Fruit fly (Drosophila melanogaster) whole organism, embryonic: ENCODE measurements around the gene CG5171.

Experiments used
- Aef1 ChIP-seq: fragments of 200-800 bp; sonication (Bioruptor generic); IDR thresholded peaks from 3 replicates; pipeline ENCODE4 v1.3.6; 2022; ENCODE audit warnings: missing biosample characterization, missing genetic modification characterization
- Atf6 ChIP-seq: fragments of 200-800 bp; sonication (Bioruptor generic); IDR thresholded peaks from 2 replicates; pipeline ENCODE4 v1.3.6; 2022; ENCODE audit warnings: missing biosample characterization, missing genetic modification characterization
- B-H2 ChIP-seq: fragments of 200-800 bp; sonication (Bioruptor generic); optimal IDR thresholded peaks from 2 replicates; lab custom pipeline; 2018; ENCODE audit warnings: missing biosample characterization, mild to moderate bottlenecking, missing genetic modification characterization
- CG10321 ChIP-seq: fragments of 200-800 bp; sonication (Bioruptor generic); IDR thresholded peaks from 2 replicates; pipeline ENCODE4 v1.3.6; 2022; ENCODE audit warnings: missing biosample characterization, missing genetic modification characterization
- CG10543 ChIP-seq: fragments of 200-800 bp; sonication (Bioruptor generic); optimal IDR thresholded peaks from 3 replicates; lab custom pipeline; 2017; ENCODE audit warnings: missing biosample characterization, mild to moderate bottlenecking, missing genetic modification characterization, moderate library complexity
- CG11560 ChIP-seq: fragments of 200-800 bp; sonication (Bioruptor generic); IDR thresholded peaks from 3 replicates; pipeline ENCODE4 v1.3.6; 2022; ENCODE audit warnings: missing biosample characterization, missing genetic modification characterization
- CG14667 ChIP-seq: fragments of 200-800 bp; sonication (Bioruptor generic); IDR thresholded peaks from 2 replicates; pipeline ENCODE4 v1.3.6; 2022; ENCODE audit warnings: missing biosample characterization, missing genetic modification characterization
- CG15696 ChIP-seq: fragments of 200-800 bp; sonication (Bioruptor generic); optimal IDR thresholded peaks from 2 replicates; lab custom pipeline; 2019; ENCODE audit warnings: missing biosample characterization, mild to moderate bottlenecking, missing genetic modification characterization, moderate library complexity
- CG17385 ChIP-seq: fragments of 200-800 bp; sonication (Bioruptor generic); optimal IDR thresholded peaks from 3 replicates; lab custom pipeline; 2018; ENCODE audit warnings: missing biosample characterization, mild to moderate bottlenecking, missing genetic modification characterization
- CG18619 ChIP-seq: fragments of 200-800 bp; sonication (Bioruptor generic); optimal IDR thresholded peaks from 3 replicates; lab custom pipeline; 2017; ENCODE audit warnings: missing biosample characterization, mild to moderate bottlenecking, missing genetic modification characterization
- CG4424 ChIP-seq: fragments of 200-800 bp; sonication (Bioruptor generic); optimal IDR thresholded peaks from 3 replicates; lab custom pipeline; 2016; ENCODE audit warnings: missing biosample characterization, missing genetic modification characterization
- CG4707 ChIP-seq: fragments of 200-800 bp; sonication (Bioruptor generic); optimal IDR thresholded peaks from 2 replicates; lab custom pipeline; 2018; ENCODE audit warnings: missing biosample characterization, mild to moderate bottlenecking, missing genetic modification characterization, moderate library complexity
- CG6813 ChIP-seq: fragments of 200-800 bp; sonication (Bioruptor generic); optimal IDR thresholded peaks from 2 replicates; lab custom pipeline; 2017; ENCODE audit warnings: missing biosample characterization, missing genetic modification characterization, mild to moderate bottlenecking, moderate library complexity, missing genetic modification reagents
- CG6854 ChIP-seq: fragments of 200-800 bp; sonication (Bioruptor generic); optimal IDR thresholded peaks from 3 replicates; lab custom pipeline; 2017; ENCODE audit warnings: missing biosample characterization, mild to moderate bottlenecking, missing genetic modification characterization
- CG7745 ChIP-seq: fragments of 200-800 bp; sonication (Bioruptor generic); optimal IDR thresholded peaks from 2 replicates; lab custom pipeline; 2018; ENCODE audit warnings: missing biosample characterization, mild to moderate bottlenecking, missing genetic modification characterization, moderate library complexity
- CoRest ChIP-seq: fragments of 200-800 bp; sonication (Bioruptor generic); optimal IDR thresholded peaks from 3 replicates; lab custom pipeline; 2018; ENCODE audit warnings: missing biosample characterization, mild to moderate bottlenecking, missing genetic modification characterization, moderate library complexity
- Elba2 ChIP-seq: fragments of 200-800 bp; sonication (Bioruptor generic); optimal IDR thresholded peaks from 3 replicates; lab custom pipeline; 2016; ENCODE audit warnings: missing biosample characterization, missing genetic modification characterization
- Ets97D ChIP-seq: fragments of 200-800 bp; sonication (Bioruptor generic); optimal IDR thresholded peaks from 3 replicates; lab custom pipeline; 2016; ENCODE audit warnings: missing biosample characterization, missing genetic modification characterization
- GATAe ChIP-seq: fragments of 200-800 bp; sonication (Bioruptor generic); conservative IDR thresholded peaks from 2 replicates; pipeline ENCODE4 v1.3.6; 2022; ENCODE audit warnings: missing biosample characterization, missing genetic modification characterization
- HLH3B ChIP-seq: fragments of 200-800 bp; sonication (Bioruptor generic); IDR thresholded peaks from 2 replicates; pipeline ENCODE4 v1.3.6; 2022; ENCODE audit warnings: missing biosample characterization, missing genetic modification characterization
- Jarid2 ChIP-seq: fragments of 200-800 bp; sonication (Bioruptor generic); optimal IDR thresholded peaks from 3 replicates; lab custom pipeline; 2017; ENCODE audit warnings: mild to moderate bottlenecking, missing biosample characterization, missing genetic modification reagents, missing genetic modification characterization
- Lhr ChIP-seq: fragments of 200-800 bp; sonication (Bioruptor generic); optimal IDR thresholded peaks from 3 replicates; lab custom pipeline; 2017; ENCODE audit warnings: mild to moderate bottlenecking, missing biosample characterization, missing genetic modification reagents, missing genetic modification characterization
- MTF-1 ChIP-seq: fragments of 200-800 bp; sonication (Bioruptor generic); optimal IDR thresholded peaks from 2 replicates; lab custom pipeline; 2018; ENCODE audit warnings: missing biosample characterization, mild to moderate bottlenecking, missing genetic modification characterization, borderline replicate concordance
- Mes4 ChIP-seq: fragments of 200-800 bp; sonication (Bioruptor generic); optimal IDR thresholded peaks from 2 replicates; lab custom pipeline; 2016; ENCODE audit warnings: missing biosample characterization, missing genetic modification characterization
- Nf-YA ChIP-seq: fragments of 200-800 bp; sonication (Bioruptor generic); IDR thresholded peaks from 2 replicates; pipeline ENCODE4 v1.3.6; 2022; ENCODE audit warnings: missing biosample characterization, missing genetic modification characterization
- TFAM ChIP-seq: fragments of 200-800 bp; sonication (Bioruptor generic); optimal IDR thresholded peaks from 2 replicates; lab custom pipeline; 2017; ENCODE audit warnings: missing biosample characterization, missing genetic modification characterization, inconsistent platforms
- Usf ChIP-seq: fragments of 200-800 bp; sonication (Bioruptor generic); optimal IDR thresholded peaks from 2 replicates; lab custom pipeline; 2017; ENCODE audit warnings: missing genotype, missing biosample characterization, missing genetic modification characterization
- ci ChIP-seq: fragments of 200-800 bp; sonication (Bioruptor generic); IDR thresholded peaks from 3 replicates; pipeline ENCODE4 v1.3.6; 2022; ENCODE audit warnings: missing biosample characterization, missing genetic modification characterization
- dimm ChIP-seq: fragments of 200-800 bp; sonication (Bioruptor generic); IDR thresholded peaks from 2 replicates; pipeline ENCODE4 v1.3.6; 2022; ENCODE audit warnings: missing biosample characterization, missing genetic modification characterization
- dmrt99B ChIP-seq: fragments of 200-800 bp; sonication (Bioruptor generic); optimal IDR thresholded peaks from 2 replicates; lab custom pipeline; 2018; ENCODE audit warnings: missing biosample characterization, mild to moderate bottlenecking, missing genetic modification characterization, moderate library complexity
- dysf ChIP-seq: fragments of 200-800 bp; sonication (Bioruptor generic); IDR thresholded peaks from 3 replicates; pipeline ENCODE4 v1.3.6; 2022; ENCODE audit warnings: missing biosample characterization, missing genetic modification characterization
- esg ChIP-seq: fragments of 200-800 bp; sonication (Bioruptor generic); conservative IDR thresholded peaks from 2 replicates; pipeline ENCODE4 v1.3.6; 2022; ENCODE audit warnings: missing biosample characterization, missing genetic modification characterization
- fd102C ChIP-seq: fragments of 200-800 bp; sonication (Bioruptor generic); optimal IDR thresholded peaks from 2 replicates; lab custom pipeline; 2018; ENCODE audit warnings: missing biosample characterization, mild to moderate bottlenecking, missing genetic modification characterization, moderate library complexity
- grau ChIP-seq: fragments of 200-800 bp; optimal IDR thresholded peaks from 3 replicates; lab custom pipeline; 2019; ENCODE audit warnings: missing biosample characterization, mild to moderate bottlenecking, missing genetic modification characterization, moderate library complexity
- jigr1 ChIP-seq: fragments of 200-800 bp; sonication (Bioruptor generic); IDR thresholded peaks from 3 replicates; pipeline ENCODE4 v1.3.6; 2022; ENCODE audit warnings: missing biosample characterization, missing genetic modification characterization
- lilli ChIP-seq: fragments of 200-800 bp; sonication (Bioruptor generic); optimal IDR thresholded peaks from 3 replicates; lab custom pipeline; 2016; ENCODE audit warnings: missing biosample characterization, missing genetic modification characterization
- luna ChIP-seq: fragments of 200-800 bp; sonication (Bioruptor generic); optimal IDR thresholded peaks from 2 replicates; lab custom pipeline; 2016; ENCODE audit warnings: missing biosample characterization, missing genetic modification characterization
- odd ChIP-seq: fragments of 200-800 bp; sonication (Bioruptor generic); optimal IDR thresholded peaks from 2 replicates; lab custom pipeline; 2017; ENCODE audit warnings: missing biosample characterization, mild to moderate bottlenecking, missing genetic modification characterization
- prd ChIP-seq, 3 experiments: fragments of >200 bp in 2 of 3; fragments of 200-800 bp in 1 of 3; sonication (Bioruptor generic) in 1 of 3; optimal IDR thresholded peaks in 2 of 3; IDR thresholded peaks in 1 of 3; 2 replicates in 2 of 3; 3 replicates in 1 of 3; pipeline versions ENCODE4 v1.3.6 to Lab custom; 2017 to 2022; ENCODE audit warnings: missing biosample characterization in 1 of 3, missing genetic modification characterization in 1 of 3
- rib ChIP-seq: fragments of 200-800 bp; sonication (Bioruptor generic); IDR thresholded peaks from 2 replicates; pipeline ENCODE4 v1.3.6; 2022; ENCODE audit warnings: missing biosample characterization, missing genetic modification characterization
- sima ChIP-seq: fragments of 200-800 bp; sonication (Bioruptor generic); optimal IDR thresholded peaks from 2 replicates; lab custom pipeline; 2016; ENCODE audit warnings: missing biosample characterization, missing genetic modification characterization
- sqz ChIP-seq: fragments of 200-800 bp; sonication (Bioruptor generic); optimal IDR thresholded peaks from 3 replicates; lab custom pipeline; 2018; ENCODE audit warnings: missing biosample characterization, mild to moderate bottlenecking, missing genetic modification characterization
- ssp ChIP-seq: fragments of 200-800 bp; sonication (Bioruptor generic); IDR thresholded peaks from 2 replicates; pipeline ENCODE4 v1.3.6; 2022; ENCODE audit warnings: missing biosample characterization, missing genetic modification characterization
- tap ChIP-seq: fragments of 200-800 bp; optimal IDR thresholded peaks from 3 replicates; lab custom pipeline; 2019; ENCODE audit warnings: missing biosample characterization, mild to moderate bottlenecking, missing genetic modification characterization, moderate library complexity
- tgo ChIP-seq: fragments of 200-800 bp; sonication (Bioruptor generic); IDR thresholded peaks from 3 replicates; pipeline ENCODE4 v1.3.6; 2022; ENCODE audit warnings: missing biosample characterization, missing genetic modification characterization
- trem ChIP-seq: fragments of 200-800 bp; optimal IDR thresholded peaks from 3 replicates; lab custom pipeline; 2019; ENCODE audit warnings: missing biosample characterization, mild to moderate bottlenecking, missing genetic modification characterization, moderate library complexity
- tx ChIP-seq: fragments of 200-800 bp; sonication (Bioruptor generic); optimal IDR thresholded peaks from 2 replicates; lab custom pipeline; 2016; ENCODE audit warnings: missing biosample characterization, missing genetic modification characterization
- z ChIP-seq: fragments of 200-800 bp; sonication (Bioruptor generic); IDR thresholded peaks from 3 replicates; pipeline ENCODE4 v1.3.6; 2022; ENCODE audit warnings: missing biosample characterization, missing genetic modification characterization

Gene CG5171

DNA sequence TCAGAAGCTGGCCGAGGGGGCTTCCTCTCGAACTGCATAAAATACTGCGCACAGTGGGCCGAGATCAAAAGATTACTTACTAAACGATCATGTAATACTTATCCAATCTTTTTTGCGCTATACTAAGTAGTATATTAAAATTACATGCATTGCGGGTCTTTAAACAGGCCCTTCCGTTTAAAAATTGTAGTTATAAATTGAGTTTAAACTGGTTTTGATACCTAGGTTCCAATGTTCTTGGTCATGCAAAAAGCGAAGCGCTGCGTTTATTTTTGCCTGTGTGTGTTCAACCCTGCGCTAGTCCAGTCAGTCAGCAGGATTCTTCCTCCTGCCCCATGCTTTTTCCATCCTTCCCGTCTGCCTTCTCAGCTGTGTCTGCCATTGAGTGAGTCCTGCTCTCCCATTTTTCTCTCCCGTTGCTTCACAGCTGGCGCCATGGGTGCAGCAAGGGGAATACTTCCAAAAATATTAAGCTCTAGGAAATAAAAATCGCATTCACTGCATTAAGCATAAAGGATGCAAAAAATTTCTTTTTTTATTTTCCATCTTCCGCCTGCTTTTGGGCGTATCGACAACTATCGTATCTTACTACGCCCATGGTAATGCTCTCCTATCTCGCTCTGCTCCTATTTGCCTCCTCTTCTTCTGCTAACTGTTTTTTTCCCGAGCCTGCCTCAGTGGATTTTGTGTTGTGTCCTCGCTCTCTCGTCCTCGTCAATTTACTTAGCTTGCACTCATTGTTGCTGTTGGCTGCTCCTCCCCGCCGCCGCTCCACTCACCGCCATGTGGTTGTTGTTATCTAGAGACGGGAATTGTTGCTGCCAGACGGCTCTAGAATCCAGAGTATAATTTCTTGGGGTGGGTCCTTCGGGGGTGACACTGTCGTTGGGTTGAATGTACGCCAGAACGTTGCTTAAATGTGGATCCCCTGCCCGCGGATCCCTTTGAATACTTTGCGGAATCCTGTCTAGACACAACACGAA is 19.5 kb downstream of the CG5171 start (continued):
- TF ChIP-seq CG15696 (no peak), CoRest (tag; lab: Kevin White, UChicago) (peak; percentile 37), MTF-1 (GFP tag; lab: Kevin White, UChicago) (no peak), dysf (peak; percentile 84), Atf6 (peak; percentile 61), CG18619 (GFP tag; lab: Kevin White, UChicago) (peak; percentile 45), z (GFP tag; lab: Robert Waterston, UW) (no peak), Usf (GFP tag; lab: Kevin White, UChicago) (no peak), trem (no peak), sqz (GFP tag; lab: Kevin White, UChicago) (no peak), CG10321 (no peak), tx (GFP tag; lab: Kevin White, UChicago) (peak; percentile 68), CG14667 (GFP tag; lab: Robert Waterston, UW) (peak; percentile 60), tap (no peak), fd102C (GFP tag; lab: Kevin White, UChicago) (no peak), TFAM (no peak), Lhr (GFP tag; lab: Kevin White, UChicago) (no peak), CG6813 (GFP tag; lab: Kevin White, UChicago) (peak; percentile 52), GATAe (GFP tag; lab: Robert Waterston, UW) (no peak), ci (GFP tag; lab: Robert Waterston, UW) (peak; percentile 81), Ets97D (GFP tag; lab: Kevin White, UChicago) (no peak), rib (GFP tag; lab: Robert Waterston, UW) (peak; percentile 79), CG17385 (peak; percentile 68), Elba2 (GFP tag; lab: Kevin White, UChicago) (no peak), Aef1 (peak; percentile 54; the same call in 2 of the 3 replicates), dmrt99B (tag; lab: Kevin White, UChicago) (peak; percentile 56), CG6854 (peak; percentile 53), tgo (GFP tag; lab: Robert Waterston, UW) (peak; percentile 63), prd (optimal IDR thresholded peaks at IDR 0.05; lab: Kevin White, UChicago) (no peak), prd (GFP tag; IDR thresholded peaks at IDR 0.05; lab: Robert Waterston, UW) (peak; percentile 81), esg (GFP tag; lab: Robert Waterston, UW) (peak; percentile 55; the same call in 1 of the 2 replicates), dimm (no peak), CG10543 (GFP tag; lab: Kevin White, UChicago) (no peak), jigr1 (GFP tag; lab: Robert Waterston, UW) (no peak), lilli (GFP tag; lab: Kevin White, UChicago) (peak; percentile 90), ssp (GFP tag; lab: Robert Waterston, UW) (no peak), sima (peak; percentile 26), Jarid2 (GFP tag; lab: Kevin White, UChicago) (no peak), Mes4 (GFP tag; lab: Kevin White, UChicago) (peak; percentile 2), B-H2 (GFP tag; lab: Kevin White, UChicago) (no peak), luna (peak; percentile 52), CG11560 (peak; percentile 43; the same call in 1 of the 3 replicates), CG4424 (GFP tag; lab: Kevin White, UChicago) (no peak), CG7745 (tag; lab: Kevin White, UChicago) (no peak), odd (GFP tag; lab: Kevin White, UChicago) (no peak), grau (tag; lab: Kevin White, UChicago) (peak; percentile 75), CG4707 (GFP tag; lab: Kevin White, UChicago) (no peak), HLH3B (GFP tag; lab: Robert Waterston, UW) (peak; percentile 79), Nf-YA (GFP tag; lab: Robert Waterston, UW) (peak; percentile 60)
